Worm (Caenorhabditis elegans): ENCODE measurements around the gene Y8A9A.2.

Gene Y8A9A.2

DNA sequence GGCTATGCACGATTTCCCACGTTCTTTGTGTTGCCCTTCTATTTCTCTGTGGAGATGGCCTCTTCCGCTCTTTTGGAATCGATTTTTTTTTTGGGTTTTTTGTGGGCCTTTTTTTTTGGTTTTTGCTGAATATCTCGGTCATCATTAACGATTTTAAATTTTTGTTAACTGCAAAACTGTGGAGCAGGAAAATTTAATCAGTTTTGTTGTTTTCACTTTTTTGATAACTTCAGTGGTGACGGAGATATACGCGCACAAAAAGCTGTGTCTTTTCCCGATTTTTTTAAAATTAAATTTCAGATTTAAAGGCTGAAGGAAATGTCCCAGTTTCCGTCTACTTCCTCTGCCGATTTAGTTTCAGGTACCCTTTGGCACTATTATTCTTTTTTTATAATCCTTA is 10.2 kb upstream of the Y8A9A.2 start, which contains the start of gene T24E12.1:
Gene T24E12.1 (plus strand): TSS at position 301 of the 400 bp plus-strand sequence.
- TF ChIP-seq bed-2 (GFP tag; IDR thresholded peaks at IDR 0.05) (no peak), lin-40 (tag; optimal IDR thresholded peaks at IDR 0.05) (no peak), repo-1 (tag; optimal IDR thresholded peaks at IDR 0.05) (no peak), rpc-1 (optimal IDR thresholded peaks at IDR 0.05) (no peak), rpc-1 (tag; optimal IDR thresholded peaks at IDR 0.05) (no peak), aptf-2 (GFP tag; conservative IDR thresholded peaks at IDR 0.05) (peak; percentile 84; the same call in 1 of the 2 replicates), sdz-38 (tag; optimal IDR thresholded peaks at IDR 0.05) (no peak), F10E7.11 (tag; optimal IDR thresholded peaks at IDR 0.05) (no peak)

DNA sequence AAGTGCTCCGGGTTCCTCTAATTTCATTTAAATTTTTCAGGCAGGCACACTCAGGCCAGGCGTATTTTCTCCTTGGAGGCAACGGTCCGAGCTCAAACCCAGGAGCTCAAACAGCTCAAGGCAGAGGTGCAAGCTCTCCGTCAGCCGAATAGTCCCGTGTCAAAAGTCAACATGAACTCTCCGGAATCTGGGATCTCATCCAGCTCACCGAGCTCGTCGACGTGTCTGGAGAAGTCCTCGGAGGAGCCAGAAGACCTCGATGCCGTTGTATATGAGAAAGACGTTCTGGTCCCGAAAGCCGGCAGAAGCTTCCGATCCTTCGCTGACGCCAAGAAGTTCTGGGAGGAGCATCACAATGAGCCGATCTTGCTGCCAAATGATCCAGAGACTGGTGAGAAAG is 9.7 kb upstream of the Y8A9A.2 start:
- TF ChIP-seq lag-1 (GFP tag; IDR thresholded peaks at IDR 0.05): no peak
- peak; percentile 70 for TF ChIP-seq zfh-2 (GFP tag; conservative IDR thresholded peaks at IDR 0.05)

DNA sequence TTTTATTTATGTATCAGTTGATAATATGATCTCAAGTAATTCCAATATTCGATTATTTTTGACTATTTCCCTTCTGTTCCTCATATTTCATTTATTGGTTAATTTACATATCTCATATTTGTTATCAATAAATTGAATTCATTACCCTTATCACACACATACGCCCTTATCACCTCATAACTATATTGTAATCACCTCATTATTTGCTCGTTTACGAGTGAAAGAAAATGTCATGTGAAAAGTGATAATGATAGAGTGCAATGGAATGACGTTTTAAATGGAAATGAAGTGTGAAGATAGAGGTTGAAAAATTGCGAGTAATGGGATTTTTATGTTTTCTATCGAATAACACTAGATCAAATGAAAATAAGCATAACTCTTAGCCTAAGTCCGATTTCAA is 8.9 kb upstream of the Y8A9A.2 start:
- TF ChIP-seq nhr-27 (tag; optimal IDR thresholded peaks at IDR 0.05): no peak
- peak; percentile 19 for TF ChIP-seq unc-62 (GFP tag; optimal IDR thresholded peaks at IDR 0.05)
- 0 out of 2 replicates have a peak, but pooled peaks have one; percentile 34 for TF ChIP-seq dox-1 (GFP tag; IDR thresholded peaks at IDR 0.05)
- peak; percentile 65 for TF ChIP-seq ztf-22 (GFP tag; optimal IDR thresholded peaks at IDR 0.05)
- no peak for TF ChIP-seq sptf-2 (GFP tag; optimal IDR thresholded peaks at IDR 0.05)
- peak; percentile 95 for TF ChIP-seq ets-4 (GFP tag; optimal IDR thresholded peaks at IDR 0.05)
- no peak for TF ChIP-seq rpc-1 (optimal IDR thresholded peaks at IDR 0.05)
- no peak for TF ChIP-seq rpc-1 (tag; optimal IDR thresholded peaks at IDR 0.05)
- peak; percentile 52; the same call in 1 of the 2 replicates for TF ChIP-seq nfyb-1 (GFP tag; IDR thresholded peaks at IDR 0.05)
- peak; percentile 84 for TF ChIP-seq atf-7 (tag; optimal IDR thresholded peaks at IDR 0.05)
- peak; percentile 26 for TF ChIP-seq pha-4 (tag; optimal IDR thresholded peaks at IDR 0.05)
- peak; percentile 10; the same call in 1 of the 2 replicates for TF ChIP-seq cebp-1 (GFP tag; IDR thresholded peaks at IDR 0.05)
- no peak for TF ChIP-seq cebp-1 (tag; optimal IDR thresholded peaks at IDR 0.05)
- TF ChIP-seq ceh-79 (tag; optimal IDR thresholded peaks at IDR 0.05): no peak
- peak; percentile 92 for TF ChIP-seq nhr-80 (tag; optimal IDR thresholded peaks at IDR 0.05)

DNA sequence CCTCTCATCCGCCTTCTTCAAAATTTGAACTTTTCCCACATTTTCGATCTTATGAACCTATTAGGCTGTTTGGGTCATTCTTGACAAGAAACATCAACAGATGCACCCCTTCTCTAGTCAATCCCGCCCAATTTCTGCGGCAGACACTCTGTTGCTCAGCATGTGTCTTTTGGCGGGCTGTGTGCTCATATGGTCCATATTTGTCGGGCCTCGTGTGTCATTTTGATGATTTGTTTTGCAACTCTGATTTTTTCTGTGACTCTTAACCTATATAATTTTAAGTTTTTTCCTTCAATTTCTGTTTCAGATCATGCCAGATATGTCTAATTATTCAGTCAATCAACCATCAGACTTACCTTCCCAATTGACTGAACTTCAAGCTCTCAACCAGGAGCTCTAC is 8.3 kb upstream of the Y8A9A.2 start, which contains the start of gene T24E12.13:
Gene T24E12.13 (plus strand): TSS at position 301 of the 400 bp plus-strand sequence.
- TF ChIP-seq egl-18 (GFP tag; IDR thresholded peaks at IDR 0.05) (no peak), rpc-1 (optimal IDR thresholded peaks at IDR 0.05) (no peak), rpc-1 (tag; optimal IDR thresholded peaks at IDR 0.05) (no peak), F22D6.2 (tag; optimal IDR thresholded peaks at IDR 0.05) (no peak), egl-44 (GFP tag; IDR thresholded peaks at IDR 0.05) (no peak), egrh-3 (GFP tag; IDR thresholded peaks at IDR 0.05) (no peak), sea-2 (GFP tag; IDR thresholded peaks at IDR 0.05) (no peak), madf-6 (GFP tag; IDR thresholded peaks at IDR 0.05) (no peak), nfya-2 (GFP tag; IDR thresholded peaks at IDR 0.05) (no peak), tbp1 (GFP tag; optimal IDR thresholded peaks at IDR 0.05) (no peak), F57A8.1 (GFP tag; optimal IDR thresholded peaks at IDR 0.05) (no peak), F37B4.10 (GFP tag; IDR thresholded peaks at IDR 0.05) (no peak), Y53G8AR.9 (GFP tag; conservative IDR thresholded peaks at IDR 0.05) (no peak), attf-5 (GFP tag; optimal IDR thresholded peaks at IDR 0.05) (no peak), lsy-27 (tag; optimal IDR thresholded peaks at IDR 0.05; ENCODE audit: borderline replicate concordance, insufficient read depth) (no peak), lin-54 (GFP tag; optimal IDR thresholded peaks at IDR 0.05) (no peak), Y95B8A.8 (GFP tag; IDR thresholded peaks at IDR 0.05) (no peak), lsl-1 (GFP tag; optimal IDR thresholded peaks at IDR 0.05) (no peak)
